Fruit fly (Drosophila melanogaster) whole organism, embryonic: ENCODE measurements around the gene Npc1b.

Experiments
- Aef1 ChIP-seq: fragments of 200-800 bp; sonication (Bioruptor generic); IDR thresholded peaks from 3 replicates; pipeline ENCODE4 v1.3.6; 2022; ENCODE audit warnings: missing biosample characterization, missing genetic modification characterization
- Asciz ChIP-seq: fragments of 200-800 bp; sonication (Bioruptor generic); optimal IDR thresholded peaks from 2 replicates; lab custom pipeline; 2017; ENCODE audit warnings: missing biosample characterization, mild to moderate bottlenecking, missing genetic modification characterization, missing genetic modification reagents
- CG10979 ChIP-seq: fragments of 200-800 bp; sonication (Bioruptor generic); optimal IDR thresholded peaks from 2 replicates; lab custom pipeline; 2018; ENCODE audit warnings: missing biosample characterization, mild to moderate bottlenecking, missing genetic modification characterization, moderate library complexity
- CG12219 ChIP-seq: fragments of 200-800 bp; sonication (Bioruptor generic); optimal IDR thresholded peaks from 3 replicates; lab custom pipeline; 2018; ENCODE audit warnings: missing biosample characterization, mild to moderate bottlenecking, missing genetic modification characterization
- CG14965 ChIP-seq: fragments of 200-800 bp; sonication (Bioruptor generic); optimal IDR thresholded peaks from 2 replicates; lab custom pipeline; 2016; ENCODE audit warnings: missing biosample characterization, missing genetic modification characterization, borderline replicate concordance
- CG17568 ChIP-seq: fragments of 200-800 bp; sonication (Bioruptor generic); optimal IDR thresholded peaks from 2 replicates; lab custom pipeline; 2018; ENCODE audit warnings: missing biosample characterization, mild to moderate bottlenecking, missing genetic modification characterization, moderate library complexity
- CG32772 ChIP-seq: fragments of 200-800 bp; sonication (Bioruptor generic); IDR thresholded peaks from 2 replicates; pipeline ENCODE4 v1.3.6; 2022; ENCODE audit warnings: missing biosample characterization, missing genetic modification characterization
- CG34376 ChIP-seq: fragments of 200-800 bp; sonication (Bioruptor generic); optimal IDR thresholded peaks from 2 replicates; lab custom pipeline; 2018; ENCODE audit warnings: missing biosample characterization, mild to moderate bottlenecking, missing genetic modification characterization
- CG3726 ChIP-seq: fragments of 200-800 bp; sonication (Bioruptor generic); IDR thresholded peaks from 3 replicates; pipeline ENCODE4, ENCODE4 v1.3.6; 2022; ENCODE audit warnings: missing biosample characterization, missing genetic modification characterization
- CG3847 ChIP-seq: fragments of 200-800 bp; sonication (Bioruptor generic); IDR thresholded peaks from 2 replicates; pipeline ENCODE4 v1.3.6; 2022; ENCODE audit warnings: missing biosample characterization, missing genetic modification characterization
- CG7556 ChIP-seq: fragments of 200-800 bp; sonication (Bioruptor generic); optimal IDR thresholded peaks from 2 replicates; lab custom pipeline; 2017; ENCODE audit warnings: missing biosample characterization, mild to moderate bottlenecking, missing genetic modification characterization
- CG9817 ChIP-seq: fragments of 200-800 bp; sonication (Bioruptor generic); optimal IDR thresholded peaks from 2 replicates; lab custom pipeline; 2018; ENCODE audit warnings: missing biosample characterization, mild to moderate bottlenecking, missing genetic modification characterization, moderate library complexity
- D ChIP-seq, 2 experiments: fragments of 200-800 bp in 1 of 2; fragments of >200 bp in 1 of 2; sonication (Bioruptor generic) in 1 of 2; optimal IDR thresholded peaks; 2 replicates in 1 of 2; 3 replicates in 1 of 2; lab custom pipeline; 2017; ENCODE audit warnings: mild to moderate bottlenecking in 1 of 2, missing biosample characterization in 1 of 2, missing genetic modification characterization in 1 of 2, missing genetic modification reagents in 1 of 2
- ERR ChIP-seq: fragments of 200-800 bp; sonication (Bioruptor generic); optimal IDR thresholded peaks from 2 replicates; lab custom pipeline; 2016; ENCODE audit warnings: missing biosample characterization, missing genetic modification characterization
- Fer2 ChIP-seq: fragments of 200-800 bp; sonication (Bioruptor generic); optimal IDR thresholded peaks from 2 replicates; lab custom pipeline; 2018; ENCODE audit warnings: missing biosample characterization, mild to moderate bottlenecking, missing genetic modification characterization, moderate library complexity
- GATAe ChIP-seq: fragments of 200-800 bp; sonication (Bioruptor generic); conservative IDR thresholded peaks from 2 replicates; pipeline ENCODE4 v1.3.6; 2022; ENCODE audit warnings: missing biosample characterization, missing genetic modification characterization
- Hand ChIP-seq: fragments of 200-800 bp; sonication (Bioruptor generic); optimal IDR thresholded peaks from 2 replicates; lab custom pipeline; 2017; ENCODE audit warnings: mild to moderate bottlenecking, missing biosample characterization, missing genetic modification reagents, missing genetic modification characterization
- Hr39 ChIP-seq: fragments of >200 bp; optimal IDR thresholded peaks from 2 replicates; lab custom pipeline; 2017
- Neu2 ChIP-seq: fragments of 200-800 bp; sonication (Bioruptor generic); optimal IDR thresholded peaks from 3 replicates; lab custom pipeline; 2016; ENCODE audit warnings: missing biosample characterization, missing genetic modification characterization, borderline replicate concordance
- Opbp ChIP-seq: fragments of 200-800 bp; sonication (Bioruptor generic); IDR thresholded peaks from 3 replicates; pipeline ENCODE4 v1.3.6; 2022; ENCODE audit warnings: missing biosample characterization, missing genetic modification characterization; ENCODE audit not compliant: partially characterized antibody
- Taf1 ChIP-seq: fragments of 200-800 bp; sonication (Bioruptor generic); IDR thresholded peaks from 2 replicates; pipeline ENCODE4 v1.3.6; 2022; ENCODE audit warnings: missing biosample characterization, missing genetic modification characterization
- al ChIP-seq: fragments of 200-800 bp; sonication (Bioruptor generic); IDR thresholded peaks from 2 replicates; pipeline ENCODE4 v1.3.6; 2022; ENCODE audit warnings: missing biosample characterization, missing genetic modification characterization
- dan ChIP-seq: fragments of 200-800 bp; sonication (Bioruptor generic); IDR thresholded peaks from 2 replicates; pipeline ENCODE4 v1.3.6; 2022; ENCODE audit warnings: missing biosample characterization, missing genetic modification characterization
- danr ChIP-seq: fragments of 200-800 bp; sonication (Bioruptor generic); IDR thresholded peaks from 2 replicates; pipeline ENCODE4 v1.3.6; 2022; ENCODE audit warnings: missing biosample characterization, missing genetic modification characterization
- en ChIP-seq: fragments of 200-800 bp; sonication (Bioruptor generic); optimal IDR thresholded peaks from 2 replicates; lab custom pipeline; 2016; ENCODE audit warnings: missing biosample characterization, missing genetic modification characterization
- ftz-f1 ChIP-seq: fragments of 200-800 bp; sonication (Bioruptor generic); optimal IDR thresholded peaks from 2 replicates; lab custom pipeline; 2016; ENCODE audit warnings: missing biosample characterization, missing genetic modification characterization
- grn ChIP-seq: fragments of 200-800 bp; sonication (Bioruptor generic); optimal IDR thresholded peaks from 3 replicates; lab custom pipeline; 2017; ENCODE audit warnings: missing biosample characterization, missing genetic modification characterization
- her ChIP-seq: fragments of 200-800 bp; sonication (Bioruptor generic); optimal IDR thresholded peaks from 2 replicates; lab custom pipeline; 2016; ENCODE audit warnings: missing biosample characterization, missing genetic modification characterization
- lab ChIP-seq: fragments of 200-800 bp; sonication (Bioruptor generic); optimal IDR thresholded peaks from 3 replicates; lab custom pipeline; 2017; ENCODE audit warnings: missing biosample characterization, missing genetic modification characterization, mild to moderate bottlenecking, moderate library complexity, missing genetic modification reagents
- lov ChIP-seq, 2 experiments: fragments of 200-800 bp in 1 of 2; fragments of >200 bp in 1 of 2; sonication (Bioruptor generic) in 1 of 2; IDR thresholded peaks in 1 of 2; optimal IDR thresholded peaks in 1 of 2; 2 replicates in 1 of 2; 3 replicates in 1 of 2; pipeline versions ENCODE4 v1.3.6 to Lab custom; 2017 to 2022; ENCODE audit warnings: missing biosample characterization in 1 of 2, missing genetic modification characterization in 1 of 2
- mirr ChIP-seq: fragments of 200-800 bp; sonication (Bioruptor generic); optimal IDR thresholded peaks from 3 replicates; lab custom pipeline; 2018; ENCODE audit warnings: missing biosample characterization, mild to moderate bottlenecking, missing genetic modification characterization
- nerfin-2 ChIP-seq: fragments of 200-800 bp; sonication (Bioruptor generic); IDR thresholded peaks from 2 replicates; pipeline ENCODE4 v1.3.6; 2022; ENCODE audit warnings: missing biosample characterization, missing genetic modification characterization; ENCODE audit not compliant: partially characterized antibody
- otp ChIP-seq: fragments of 200-800 bp; sonication (Bioruptor generic); IDR thresholded peaks from 3 replicates; pipeline ENCODE4, ENCODE4 v1.3.6; 2022; ENCODE audit warnings: missing biosample characterization, missing genetic modification characterization
- rib ChIP-seq: fragments of 200-800 bp; sonication (Bioruptor generic); IDR thresholded peaks from 2 replicates; pipeline ENCODE4 v1.3.6; 2022; ENCODE audit warnings: missing biosample characterization, missing genetic modification characterization
- sd ChIP-seq: fragments of 200-800 bp; sonication (Bioruptor generic); optimal IDR thresholded peaks from 3 replicates; lab custom pipeline; 2018; ENCODE audit warnings: missing biosample characterization, mild to moderate bottlenecking, missing genetic modification characterization, moderate library complexity
- so ChIP-seq: fragments of 200-800 bp; sonication (Bioruptor generic); IDR thresholded peaks from 3 replicates; pipeline ENCODE4 v1.3.6; 2022; ENCODE audit warnings: missing biosample characterization, missing genetic modification characterization
- sqz ChIP-seq: fragments of 200-800 bp; sonication (Bioruptor generic); optimal IDR thresholded peaks from 3 replicates; lab custom pipeline; 2018; ENCODE audit warnings: missing biosample characterization, mild to moderate bottlenecking, missing genetic modification characterization
- stc ChIP-seq: fragments of 200-800 bp; sonication (Bioruptor generic); IDR thresholded peaks from 2 replicates; pipeline ENCODE4 v1.3.6; 2022; ENCODE audit warnings: missing biosample characterization, missing genetic modification characterization
- tin ChIP-seq: fragments of 200-800 bp; sonication (Bioruptor generic); optimal IDR thresholded peaks from 3 replicates; lab custom pipeline; 2016; ENCODE audit warnings: missing biosample characterization, missing genetic modification characterization
- tx ChIP-seq: fragments of 200-800 bp; sonication (Bioruptor generic); optimal IDR thresholded peaks from 2 replicates; lab custom pipeline; 2016; ENCODE audit warnings: missing biosample characterization, missing genetic modification characterization
- zfh2 ChIP-seq: fragments of 200-800 bp; sonication (Bioruptor generic); optimal IDR thresholded peaks from 2 replicates; lab custom pipeline; 2016; ENCODE audit warnings: missing biosample characterization, missing genetic modification characterization

The Npc1b gene

DNA sequence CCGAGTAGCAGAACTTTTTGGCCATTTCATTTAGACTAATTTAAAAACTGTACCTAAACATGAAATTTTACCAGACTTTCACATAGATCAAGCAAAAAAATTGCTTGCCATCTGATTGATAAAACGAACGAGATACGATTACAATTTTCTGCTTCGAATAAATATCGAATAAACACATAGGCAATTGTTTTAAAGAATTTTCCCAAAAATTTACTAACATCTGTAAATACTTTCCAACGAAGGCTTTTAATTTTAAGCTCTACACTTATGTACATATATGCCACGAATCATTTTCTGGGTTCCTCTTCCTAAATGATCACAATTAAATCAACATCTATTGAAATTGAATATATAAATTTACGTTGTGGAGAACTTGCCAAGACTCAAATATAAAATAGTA, 1.2 kb upstream of the Npc1b start, which contains the start of gene CG11227 (continued):
- TF ChIP-seq CG10979 (tag; lab: Kevin White, UChicago) (no peak), Neu2 (GFP tag; lab: Kevin White, UChicago) (no peak)
- TF ChIP-seq, all 482 proteins: peak for 0

DNA sequence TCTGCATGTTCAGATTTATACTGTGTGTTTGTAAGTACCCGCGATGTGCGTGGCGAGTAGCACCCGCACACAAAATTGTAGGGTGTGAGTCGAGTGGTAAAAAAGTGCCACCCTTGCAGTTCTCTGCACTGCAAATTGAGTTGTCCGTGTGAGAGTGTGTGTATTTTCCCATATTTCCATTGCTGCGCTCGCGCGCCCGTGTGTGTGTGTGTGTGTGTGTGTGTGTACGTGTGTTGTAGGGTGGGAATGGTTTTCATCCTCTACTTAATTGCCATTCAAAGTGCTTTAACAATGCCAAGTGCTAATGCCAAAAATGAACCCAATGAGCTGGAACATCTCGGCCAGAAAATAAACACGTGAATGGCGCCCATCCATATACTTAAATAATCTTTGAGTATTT, 7.4 kb downstream of the Npc1b start:
- TF ChIP-seq Hr39 (lab: Kevin White, UChicago): peak; percentile 91

DNA sequence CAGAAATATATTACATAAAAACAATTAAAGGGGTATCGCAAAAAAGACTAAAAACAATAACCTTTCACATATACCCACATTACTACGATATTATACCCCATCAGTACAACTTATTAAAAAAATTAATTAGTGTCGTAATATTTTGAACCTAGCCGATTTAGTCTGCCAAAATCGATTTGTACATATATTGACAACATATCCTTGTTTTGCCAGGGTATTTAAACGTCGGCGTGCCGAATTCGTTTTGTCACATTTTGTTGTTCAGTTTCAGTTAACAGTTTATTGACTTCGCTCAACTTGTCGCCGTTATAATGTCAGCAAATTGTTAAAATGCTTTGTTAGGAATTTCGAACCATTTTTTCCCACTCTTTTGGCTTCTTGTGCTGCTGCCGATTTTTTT, 13.6 kb downstream of the Npc1b start:
- TF ChIP-seq Asciz (GFP tag; lab: Kevin White, UChicago): no peak
- TF ChIP-seq sd (tag; lab: Kevin White, UChicago): no peak
- TF ChIP-seq CG3847 (GFP tag; lab: Robert Waterston, UW): no peak
- TF ChIP-seq nerfin-2 (GFP tag; lab: Robert Waterston, UW): no peak
- TF ChIP-seq CG32772 (GFP tag; lab: Robert Waterston, UW): no peak
- no peak for TF ChIP-seq mirr (GFP tag; lab: Kevin White, UChicago)
- no peak for TF ChIP-seq CG9817
- no peak for TF ChIP-seq Taf1 (GFP tag; lab: Robert Waterston, UW)
- TF ChIP-seq dan (GFP tag; lab: Robert Waterston, UW): no peak
- no peak for TF ChIP-seq CG3726
- TF ChIP-seq Opbp (GFP tag; lab: Robert Waterston, UW): no peak
- TF ChIP-seq rib: no peak
- no peak for TF ChIP-seq D (optimal IDR thresholded peaks at IDR 0.05; lab: Kevin White, UChicago)
- TF ChIP-seq D (GFP tag; optimal IDR thresholded peaks at IDR 0.05; lab: Kevin White, UChicago): no peak
- no peak for TF ChIP-seq danr
- TF ChIP-seq so (GFP tag; lab: Robert Waterston, UW): no peak
- no peak for TF ChIP-seq zfh2 (GFP tag; lab: Kevin White, UChicago)
- no peak for TF ChIP-seq CG7556 (GFP tag; lab: Kevin White, UChicago)
- TF ChIP-seq ftz-f1 (GFP tag; lab: Kevin White, UChicago): no peak
- TF ChIP-seq CG14965 (GFP tag; lab: Kevin White, UChicago): no peak
- TF ChIP-seq Fer2: no peak

DNA sequence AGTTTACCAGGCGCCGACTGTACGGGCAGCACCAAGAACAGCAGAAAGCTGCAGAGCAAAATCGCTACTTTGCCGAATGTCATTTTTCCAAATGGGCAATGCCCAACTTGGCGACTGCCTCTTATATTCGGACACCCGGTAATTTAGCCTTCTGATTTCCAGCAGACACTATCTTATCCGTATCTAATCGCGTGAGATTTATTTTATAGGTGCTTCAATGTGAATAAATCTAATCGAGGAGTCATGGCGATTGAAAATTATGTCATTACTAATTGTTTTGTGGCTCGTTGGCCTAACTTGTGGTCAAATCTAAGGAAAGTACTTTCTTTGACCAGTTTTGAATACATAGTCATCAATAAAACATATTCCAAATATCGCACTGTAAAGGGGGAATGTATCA, 28.7 kb downstream of the Npc1b start, which contains the start of gene Ser6:
TSS of gene Ser6 (minus strand) at position 101 of the 400 bp plus-strand sequence.
- TF ChIP-seq otp (GFP tag; lab: Robert Waterston, UW) (no peak), GATAe (GFP tag; lab: Robert Waterston, UW) (peak; percentile 62)
- TF ChIP-seq, all 482 proteins: peak for 1

DNA sequence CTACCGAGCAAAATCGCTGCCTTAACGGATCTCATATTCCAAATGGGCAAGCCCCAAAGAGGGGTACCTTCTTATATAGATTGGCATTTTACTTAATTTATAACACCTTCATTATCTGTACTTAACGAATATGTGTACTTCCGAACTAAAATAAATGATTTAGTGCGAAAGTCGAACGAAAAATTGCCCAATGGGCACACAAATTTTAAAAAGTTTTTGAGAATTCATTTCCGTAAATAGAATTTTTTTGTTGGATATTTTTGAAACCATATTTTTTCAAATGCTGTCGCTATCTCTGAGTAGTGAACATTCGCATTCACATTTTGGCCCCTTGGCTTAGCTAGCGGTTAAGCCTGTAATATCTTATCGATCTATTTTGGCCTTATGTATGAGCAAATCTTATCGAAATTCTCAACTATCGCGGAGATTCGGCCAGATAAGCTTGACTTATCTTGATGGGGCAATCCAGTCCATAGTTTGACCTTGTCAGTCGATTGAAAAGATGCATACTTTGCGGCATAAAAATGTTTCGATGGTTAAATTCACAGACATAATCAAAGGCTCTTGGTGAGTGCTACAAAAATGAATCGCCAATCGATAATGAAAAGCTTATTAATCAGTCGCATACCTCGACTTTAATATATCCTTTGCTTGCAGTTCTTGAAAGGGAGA, 30.8 kb downstream of the Npc1b start, which contains the start of gene CG1304:
TSS of gene CG1304 (minus strand) at position 51 of the 672 bp plus-strand sequence.
- TF ChIP-seq stc (GFP tag; lab: Robert Waterston, UW): no peak
- TF ChIP-seq en (GFP tag; lab: Kevin White, UChicago): no peak
- TF ChIP-seq GATAe (GFP tag; lab: Robert Waterston, UW): 0 out of 2 replicates have a peak, but pooled peaks have one; percentile 13
- no peak for TF ChIP-seq sqz (GFP tag; lab: Kevin White, UChicago)
- no peak for TF ChIP-seq tin
- no peak for TF ChIP-seq CG12219
- no peak for TF ChIP-seq lov (optimal IDR thresholded peaks at IDR 0.05; lab: Kevin White, UChicago)
- no peak for TF ChIP-seq lov (GFP tag; IDR thresholded peaks at IDR 0.05; lab: Robert Waterston, UW)
- no peak for TF ChIP-seq CG17568 (GFP tag; lab: Kevin White, UChicago)
- no peak for TF ChIP-seq Hand
- no peak for TF ChIP-seq her (GFP tag; lab: Kevin White, UChicago)
- TF ChIP-seq ERR: peak; percentile 70
- no peak for TF ChIP-seq Aef1 (GFP tag; lab: Robert Waterston, UW)
- TF ChIP-seq CG34376 (GFP tag; lab: Kevin White, UChicago): peak; percentile 33
- TF ChIP-seq grn (GFP tag; lab: Kevin White, UChicago): peak; percentile 53
- TF ChIP-seq tx (GFP tag; lab: Kevin White, UChicago): no peak
- TF ChIP-seq al (GFP tag; lab: Robert Waterston, UW): no peak
- no peak for TF ChIP-seq CG3726
- no peak for TF ChIP-seq lab (GFP tag; lab: Kevin White, UChicago)
- no peak for TF ChIP-seq danr
